Fruit fly (Drosophila melanogaster): ENCODE measurements around the gene Ir7f.
A peak's percentile ranks its signal among the peaks of the same experiment; 100 is the strongest.

dm6 chrX:7901153-7902038, 17.6 kb upstream of the Ir7f start, which contains the start of the genes RpS6 and bys:
- TF ChIP-seq CG32767 (GFP tag; IDR thresholded peaks at IDR 0.05) (no peak), CG31388 (GFP tag; optimal IDR thresholded peaks at IDR 0.05) (no peak), CG4730 (GFP tag; IDR thresholded peaks at IDR 0.05) (peak; percentile 20; the same call in 1 of the 2 replicates), ttk (GFP tag; IDR thresholded peaks at IDR 0.05) (peak; percentile 51; the same call in 1 of the 2 replicates), Blimp-1 (GFP tag; optimal IDR thresholded peaks at IDR 0.05) (no peak), CG10959 (GFP tag; IDR thresholded peaks at IDR 0.05) (no peak), CG13123 (GFP tag; optimal IDR thresholded peaks at IDR 0.05) (no peak), bab2 (GFP tag; optimal IDR thresholded peaks at IDR 0.05) (peak; percentile 36), Lim3 (GFP tag; IDR thresholded peaks at IDR 0.05) (no peak), CG17802 (tag; optimal IDR thresholded peaks at IDR 0.05) (peak; percentile 34), Awh (GFP tag; IDR thresholded peaks at IDR 0.05) (peak; percentile 43; the same call in 1 of the 2 replicates)
